In the genomic region with DNA sequence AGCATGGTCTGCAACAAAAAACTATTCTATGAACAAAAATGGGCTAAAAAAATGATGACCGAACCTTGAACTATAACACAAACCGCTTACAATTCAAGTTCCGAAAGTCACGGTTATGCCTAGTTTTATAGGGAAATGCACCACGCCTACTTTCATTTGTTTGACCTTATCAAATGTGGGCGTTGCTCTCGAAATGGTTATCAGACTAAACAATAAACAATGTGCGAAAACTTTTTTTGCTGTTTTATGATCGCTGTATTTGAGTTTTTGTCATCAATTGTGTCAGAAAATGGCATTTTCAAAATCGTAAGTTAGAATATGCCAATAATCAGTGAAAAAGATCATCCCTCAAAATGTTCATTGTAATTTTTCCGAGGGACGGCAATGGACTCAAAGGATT, we compare ENCODE assay signal across 5 worm cellular contexts.
TF ChIP-seq lines count a peak whose summit lies in the region.

TSS of gene F35E12.6 (minus strand) at position 101 of the 400 bp plus-strand sequence.

TF ChIP-seq in whole organism, L1 larva, 84 proteins besides CTCF, POLR2A, EP300 and RAD21:
- TF ChIP-seq lin-15B (tag; optimal IDR thresholded peaks at IDR 0.05; lab: Kevin White, UChicago) (no peak), elt-2 (tag; optimal IDR thresholded peaks at IDR 0.05; lab: Kevin White, UChicago) (peak; percentile 37)

TF ChIP-seq in whole organism, L2 larva, 48 proteins besides CTCF, POLR2A, EP300 and RAD21:
- TF ChIP-seq fos-1 (tag; optimal IDR thresholded peaks at IDR 0.05; lab: Kevin White, UChicago) (peak; percentile 19), lsy-2 (tag; optimal IDR thresholded peaks at IDR 0.05; lab: Kevin White, UChicago) (no peak)

TF ChIP-seq in whole organism, L3 larva, 47 proteins besides CTCF, POLR2A, EP300 and RAD21:
- TF ChIP-seq snpc-4 (tag; optimal IDR thresholded peaks at IDR 0.05; lab: Kevin White, UChicago) (no peak), elt-2 (tag; optimal IDR thresholded peaks at IDR 0.05; lab: Kevin White, UChicago) (peak; percentile 36), eor-1 (tag; optimal IDR thresholded peaks at IDR 0.05; lab: Kevin White, UChicago) (no peak), lin-39 (tag; optimal IDR thresholded peaks at IDR 0.05; lab: Kevin White, UChicago) (no peak)

TF ChIP-seq in whole organism, L4 larva, 104 proteins besides CTCF, POLR2A, EP300 and RAD21:
- TF ChIP-seq dve-1 (tag; optimal IDR thresholded peaks at IDR 0.05; lab: Kevin White, UChicago; ENCODE audit: insufficient read depth) (peak; percentile 2), pqm-1 (tag; optimal IDR thresholded peaks at IDR 0.05; lab: Kevin White, UChicago) (peak; percentile 15), zip-11 (GFP tag; IDR thresholded peaks at IDR 0.05; lab: Robert Waterston, UW) (no peak), D1046.2 (GFP tag; IDR thresholded peaks at IDR 0.05; lab: Robert Waterston, UW) (no peak), dmd-8 (GFP tag; IDR thresholded peaks at IDR 0.05; lab: Robert Waterston, UW) (no peak), rbr-2 (tag; optimal IDR thresholded peaks at IDR 0.05; lab: Kevin White, UChicago) (no peak), mep-1 (tag; optimal IDR thresholded peaks at IDR 0.05; lab: Kevin White, UChicago) (no peak), lin-29 (GFP tag; IDR thresholded peaks at IDR 0.05; lab: Robert Waterston, UW) (no peak), vab-7 (GFP tag; IDR thresholded peaks at IDR 0.05; lab: Robert Waterston, UW) (no peak), Y105C5A.15 (GFP tag; IDR thresholded peaks at IDR 0.05; lab: Robert Waterston, UW) (no peak), snpc-4 (tag; optimal IDR thresholded peaks at IDR 0.05; lab: Kevin White, UChicago) (no peak), lin-1 (GFP tag; IDR thresholded peaks at IDR 0.05; lab: Robert Waterston, UW) (no peak), nhr-48 (tag; optimal IDR thresholded peaks at IDR 0.05; lab: Kevin White, UChicago) (no peak), set-16 (GFP tag; IDR thresholded peaks at IDR 0.05; lab: Robert Waterston, UW) (no peak), ceh-28 (tag; optimal IDR thresholded peaks at IDR 0.05; lab: Kevin White, UChicago) (no peak), zfp-2 (tag; optimal IDR thresholded peaks at IDR 0.05; lab: Kevin White, UChicago) (no peak), unc-62 (GFP tag; optimal IDR thresholded peaks at IDR 0.05 in 1 of 2; lab: Kevin White, UChicago) (peak in 1 of 2 experiments; percentile 66), unc-62 (tag; optimal IDR thresholded peaks at IDR 0.05; lab: Kevin White, UChicago) (no peak), R02D3.7 (tag; optimal IDR thresholded peaks at IDR 0.05; lab: Kevin White, UChicago) (no peak), snpc-1.2 (GFP tag; IDR thresholded peaks at IDR 0.05; lab: Robert Waterston, UW) (no peak), ZK546.5 (tag; optimal IDR thresholded peaks at IDR 0.05; lab: Kevin White, UChicago) (no peak), nhr-25 (tag; optimal IDR thresholded peaks at IDR 0.05; lab: Kevin White, UChicago; ENCODE audit: borderline replicate concordance, insufficient read depth) (no peak), nhr-10 (tag; optimal IDR thresholded peaks at IDR 0.05; lab: Kevin White, UChicago) (no peak), daf-16 (GFP tag; optimal IDR thresholded peaks at IDR 0.05; lab: Kevin White, UChicago) (no peak), daf-16 (tag; optimal IDR thresholded peaks at IDR 0.05; lab: Kevin White, UChicago) (peak; percentile 36), Y48G9A.11 (GFP tag; IDR thresholded peaks at IDR 0.05; lab: Robert Waterston, UW) (no peak), F49E8.2 (tag; optimal IDR thresholded peaks at IDR 0.05; lab: Kevin White, UChicago; ENCODE audit: borderline replicate concordance) (no peak), F10B5.3 (tag; optimal IDR thresholded peaks at IDR 0.05; lab: Kevin White, UChicago) (no peak)

TF ChIP-seq in whole organism, young adult, 124 proteins besides CTCF, POLR2A, EP300 and RAD21:
- TF ChIP-seq B0019.2 (GFP tag; conservative IDR thresholded peaks at IDR 0.05; lab: Robert Waterston, UW) (no peak), sptf-2 (GFP tag; optimal IDR thresholded peaks at IDR 0.05; lab: Kevin White, UChicago) (no peak), hrde-1 (tag; optimal IDR thresholded peaks at IDR 0.05; lab: Kevin White, UChicago; ENCODE audit: borderline replicate concordance) (no peak), lsy-27 (tag; optimal IDR thresholded peaks at IDR 0.05; lab: Kevin White, UChicago; ENCODE audit: borderline replicate concordance, insufficient read depth) (no peak), ceh-100 (GFP tag; IDR thresholded peaks at IDR 0.05; lab: Robert Waterston, UW) (no peak), aptf-2 (GFP tag; conservative IDR thresholded peaks at IDR 0.05; lab: Robert Waterston, UW) (no peak), K12H6.12 (tag; optimal IDR thresholded peaks at IDR 0.05; lab: Kevin White, UChicago) (no peak), nhr-80 (tag; optimal IDR thresholded peaks at IDR 0.05; lab: Kevin White, UChicago) (peak; percentile 20)
